Fruit fly (Drosophila melanogaster) whole organism, embryonic: ENCODE results near the gene Mst98Ca.

Source experiments
- Aef1 ChIP-seq: fragments of 200-800 bp; sonication (Bioruptor generic); IDR thresholded peaks from 3 replicates; pipeline ENCODE4 v1.3.6; 2022; ENCODE audit warnings: missing biosample characterization, missing genetic modification characterization
- Atf-2 ChIP-seq: fragments of 200-800 bp; sonication (Bioruptor generic); optimal IDR thresholded peaks from 2 replicates; lab custom pipeline; 2016; ENCODE audit warnings: missing biosample characterization, missing genetic modification characterization
- B-H2 ChIP-seq: fragments of 200-800 bp; sonication (Bioruptor generic); optimal IDR thresholded peaks from 2 replicates; lab custom pipeline; 2018; ENCODE audit warnings: missing biosample characterization, mild to moderate bottlenecking, missing genetic modification characterization
- CG10959 ChIP-seq: fragments of 200-800 bp; sonication (Bioruptor generic); IDR thresholded peaks from 2 replicates; pipeline ENCODE4 v1.3.6; 2022; ENCODE audit warnings: missing biosample characterization, missing genetic modification characterization
- CG11085 ChIP-seq: fragments of 200-800 bp; sonication (Bioruptor generic); IDR thresholded peaks from 2 replicates; pipeline ENCODE4 v1.3.6; 2022; ENCODE audit warnings: missing biosample characterization, missing genetic modification characterization
- CG12299 ChIP-seq: fragments of 200-800 bp; sonication (Bioruptor generic); optimal IDR thresholded peaks from 2 replicates; lab custom pipeline; 2018; ENCODE audit warnings: missing biosample characterization, mild to moderate bottlenecking, missing genetic modification characterization
- CG1603 ChIP-seq: fragments of 200-800 bp; sonication (Bioruptor generic); optimal IDR thresholded peaks from 2 replicates; lab custom pipeline; 2019; ENCODE audit warnings: missing biosample characterization, mild to moderate bottlenecking, missing genetic modification characterization, moderate library complexity
- CG2120 ChIP-seq: fragments of 200-800 bp; sonication (Bioruptor generic); optimal IDR thresholded peaks from 3 replicates; lab custom pipeline; 2016; ENCODE audit warnings: missing biosample characterization, missing genetic modification characterization
- CG2129 ChIP-seq: fragments of 200-800 bp; sonication (Bioruptor generic); IDR thresholded peaks from 2 replicates; pipeline ENCODE4 v1.3.6; 2022; ENCODE audit warnings: missing biosample characterization, missing genetic modification characterization; ENCODE audit not compliant: partially characterized antibody
- CG2712 ChIP-seq: fragments of 200-800 bp; optimal IDR thresholded peaks from 3 replicates; lab custom pipeline; 2019; ENCODE audit warnings: missing biosample characterization, mild to moderate bottlenecking, missing genetic modification characterization, moderate library complexity
- CG32532 ChIP-seq: fragments of 200-800 bp; sonication (Bioruptor generic); IDR thresholded peaks from 2 replicates; pipeline ENCODE4 v1.3.6; 2022; ENCODE audit warnings: missing biosample characterization, missing genetic modification characterization
- CG34376 ChIP-seq: fragments of 200-800 bp; sonication (Bioruptor generic); optimal IDR thresholded peaks from 2 replicates; lab custom pipeline; 2018; ENCODE audit warnings: missing biosample characterization, mild to moderate bottlenecking, missing genetic modification characterization
- CG3838 ChIP-seq: fragments of 200-800 bp; sonication (Bioruptor generic); optimal IDR thresholded peaks from 3 replicates; lab custom pipeline; 2016; ENCODE audit warnings: missing biosample characterization, missing genetic modification characterization
- CG4424 ChIP-seq: fragments of 200-800 bp; sonication (Bioruptor generic); optimal IDR thresholded peaks from 3 replicates; lab custom pipeline; 2016; ENCODE audit warnings: missing biosample characterization, missing genetic modification characterization
- CG6765 ChIP-seq: fragments of 200-800 bp; sonication (Bioruptor generic); optimal IDR thresholded peaks from 3 replicates; lab custom pipeline; 2017; ENCODE audit warnings: missing biosample characterization, mild to moderate bottlenecking, missing genetic modification characterization
- CG7271 ChIP-seq: fragments of 200-800 bp; sonication (Bioruptor generic); optimal IDR thresholded peaks from 2 replicates; lab custom pipeline; 2018; ENCODE audit warnings: missing biosample characterization, mild to moderate bottlenecking, missing genetic modification characterization, moderate library complexity
- CG7745 ChIP-seq: fragments of 200-800 bp; sonication (Bioruptor generic); optimal IDR thresholded peaks from 2 replicates; lab custom pipeline; 2018; ENCODE audit warnings: missing biosample characterization, mild to moderate bottlenecking, missing genetic modification characterization, moderate library complexity
- CG7786 ChIP-seq: fragments of 200-800 bp; sonication (Bioruptor generic); optimal IDR thresholded peaks from 2 replicates; lab custom pipeline; 2016; ENCODE audit warnings: missing biosample characterization, missing genetic modification characterization
- CG8089 ChIP-seq: fragments of 200-800 bp; sonication (Bioruptor generic); optimal IDR thresholded peaks from 3 replicates; lab custom pipeline; 2016; ENCODE audit warnings: missing biosample characterization, missing genetic modification characterization
- D19A ChIP-seq: fragments of 200-800 bp; optimal IDR thresholded peaks from 3 replicates; lab custom pipeline; 2019; ENCODE audit warnings: missing biosample characterization, mild to moderate bottlenecking, missing genetic modification characterization, moderate library complexity
- Dad ChIP-seq: fragments of 200-800 bp; sonication (Bioruptor generic); optimal IDR thresholded peaks from 3 replicates; lab custom pipeline; 2016; ENCODE audit warnings: missing biosample characterization, missing genetic modification characterization
- Dfd ChIP-seq, 2 experiments: fragments of >200 bp; optimal IDR thresholded peaks; 2 replicates each; lab custom pipeline; 2017; ENCODE audit warnings: missing biosample characterization in 2 of 2, missing genetic modification characterization in 2 of 2
- Ets97D ChIP-seq: fragments of 200-800 bp; sonication (Bioruptor generic); optimal IDR thresholded peaks from 3 replicates; lab custom pipeline; 2016; ENCODE audit warnings: missing biosample characterization, missing genetic modification characterization
- Fer1 ChIP-seq: fragments of 200-800 bp; sonication (Bioruptor generic); optimal IDR thresholded peaks from 2 replicates; lab custom pipeline; 2017; ENCODE audit warnings: missing biosample characterization, mild to moderate bottlenecking, missing genetic modification characterization
- Fer3 ChIP-seq: fragments of 200-800 bp; sonication (Bioruptor generic); optimal IDR thresholded peaks from 2 replicates; lab custom pipeline; 2018; ENCODE audit warnings: missing biosample characterization, mild to moderate bottlenecking, missing genetic modification characterization, moderate library complexity
- HLHmδ ChIP-seq: fragments of 200-800 bp; sonication (Bioruptor generic); optimal IDR thresholded peaks from 2 replicates; lab custom pipeline; 2018; ENCODE audit warnings: missing biosample characterization, mild to moderate bottlenecking, missing genetic modification characterization, moderate library complexity
- Kr ChIP-seq: fragments of 200-800 bp; sonication (Bioruptor generic); optimal IDR thresholded peaks from 2 replicates; lab custom pipeline; 2017; ENCODE audit warnings: missing biosample characterization, mild to moderate bottlenecking, missing genetic modification characterization
- Sry-β ChIP-seq: fragments of 200-800 bp; sonication (Bioruptor generic); optimal IDR thresholded peaks from 2 replicates; lab custom pipeline; 2018; ENCODE audit warnings: missing biosample characterization, mild to moderate bottlenecking, missing genetic modification characterization, moderate library complexity
- Vsx1 ChIP-seq: fragments of 200-800 bp; sonication (Bioruptor generic); optimal IDR thresholded peaks from 2 replicates; lab custom pipeline; 2017; ENCODE audit warnings: missing biosample characterization, mild to moderate bottlenecking, missing genetic modification characterization, missing genetic modification reagents
- Xbp1 ChIP-seq: fragments of 200-800 bp; sonication (Bioruptor generic); optimal IDR thresholded peaks from 3 replicates; lab custom pipeline; 2016; ENCODE audit warnings: missing biosample characterization, mild to moderate bottlenecking, missing genetic modification characterization
- bowl ChIP-seq: fragments of 200-800 bp; sonication (Bioruptor generic); IDR thresholded peaks from 2 replicates; pipeline ENCODE4 v1.3.6; 2022; ENCODE audit warnings: missing biosample characterization, missing genetic modification characterization
- br ChIP-seq: fragments of >200 bp; optimal IDR thresholded peaks from 2 replicates; lab custom pipeline; 2017
- ci ChIP-seq: fragments of 200-800 bp; sonication (Bioruptor generic); IDR thresholded peaks from 3 replicates; pipeline ENCODE4 v1.3.6; 2022; ENCODE audit warnings: missing biosample characterization, missing genetic modification characterization
- dati ChIP-seq: fragments of 200-800 bp; sonication (Bioruptor generic); IDR thresholded peaks from 2 replicates; pipeline ENCODE4 v1.3.6; 2022; ENCODE audit warnings: missing biosample characterization, missing genetic modification characterization
- ewg ChIP-seq: fragments of 200-800 bp; sonication (Bioruptor generic); optimal IDR thresholded peaks from 3 replicates; lab custom pipeline; 2017; ENCODE audit warnings: mild to moderate bottlenecking, missing biosample characterization, missing genetic modification reagents, missing genetic modification characterization
- jing ChIP-seq: fragments of 200-800 bp; sonication (Bioruptor generic); optimal IDR thresholded peaks from 2 replicates; lab custom pipeline; 2018; ENCODE audit warnings: missing biosample characterization, mild to moderate bottlenecking, missing genetic modification characterization
- lab ChIP-seq: fragments of 200-800 bp; sonication (Bioruptor generic); optimal IDR thresholded peaks from 3 replicates; lab custom pipeline; 2017; ENCODE audit warnings: missing biosample characterization, missing genetic modification characterization, mild to moderate bottlenecking, moderate library complexity, missing genetic modification reagents
- lmd ChIP-seq: fragments of 200-800 bp; sonication (Bioruptor generic); IDR thresholded peaks from 2 replicates; pipeline ENCODE4 v1.3.6; 2022; ENCODE audit warnings: missing biosample characterization, missing genetic modification characterization
- lov ChIP-seq, 2 experiments: fragments of 200-800 bp in 1 of 2; fragments of >200 bp in 1 of 2; sonication (Bioruptor generic) in 1 of 2; IDR thresholded peaks in 1 of 2; optimal IDR thresholded peaks in 1 of 2; 2 replicates in 1 of 2; 3 replicates in 1 of 2; pipeline versions ENCODE4 v1.3.6 to Lab custom; 2017 to 2022; ENCODE audit warnings: missing biosample characterization in 1 of 2, missing genetic modification characterization in 1 of 2
- nerfin-2 ChIP-seq: fragments of 200-800 bp; sonication (Bioruptor generic); IDR thresholded peaks from 2 replicates; pipeline ENCODE4 v1.3.6; 2022; ENCODE audit warnings: missing biosample characterization, missing genetic modification characterization; ENCODE audit not compliant: partially characterized antibody
- nmo ChIP-seq: fragments of 200-800 bp; sonication (Bioruptor generic); optimal IDR thresholded peaks from 2 replicates; lab custom pipeline; 2018; ENCODE audit warnings: missing biosample characterization, mild to moderate bottlenecking, missing genetic modification characterization, moderate library complexity
- oc ChIP-seq: fragments of 200-800 bp; sonication (Bioruptor generic); optimal IDR thresholded peaks from 2 replicates; lab custom pipeline; 2018; ENCODE audit warnings: missing biosample characterization, mild to moderate bottlenecking, missing genetic modification characterization, moderate library complexity
- row ChIP-seq: fragments of 200-800 bp; sonication (Bioruptor generic); IDR thresholded peaks from 3 replicates; pipeline ENCODE4 v1.3.6; 2022; ENCODE audit warnings: missing biosample characterization, missing genetic modification characterization
- sens ChIP-seq: fragments of 200-800 bp; sonication (Bioruptor generic); peaks from one replicate; lab custom pipeline; 2016; ENCODE audit warnings: missing biosample characterization, missing genetic modification characterization
- seq ChIP-seq: fragments of 200-800 bp; sonication (Bioruptor generic); IDR thresholded peaks from 2 replicates; pipeline ENCODE4 v1.3.6; 2022; ENCODE audit warnings: missing biosample characterization, missing genetic modification characterization
- slou ChIP-seq: fragments of 200-800 bp; sonication (Bioruptor generic); optimal IDR thresholded peaks from 3 replicates; lab custom pipeline; 2016; ENCODE audit warnings: missing biosample characterization, missing genetic modification characterization
- sna ChIP-seq: fragments of 200-800 bp; sonication (Bioruptor generic); IDR thresholded peaks from 2 replicates; pipeline ENCODE4 v1.3.6; 2022; ENCODE audit warnings: missing biosample characterization, missing genetic modification characterization; ENCODE audit not compliant: partially characterized antibody
- ssp ChIP-seq: fragments of 200-800 bp; sonication (Bioruptor generic); IDR thresholded peaks from 2 replicates; pipeline ENCODE4 v1.3.6; 2022; ENCODE audit warnings: missing biosample characterization, missing genetic modification characterization
- tio ChIP-seq: fragments of 200-800 bp; sonication (Bioruptor generic); optimal IDR thresholded peaks from 2 replicates; lab custom pipeline; 2017; ENCODE audit warnings: missing biosample characterization, missing genetic modification characterization, inconsistent platforms

Mst98Ca gene

DNA sequence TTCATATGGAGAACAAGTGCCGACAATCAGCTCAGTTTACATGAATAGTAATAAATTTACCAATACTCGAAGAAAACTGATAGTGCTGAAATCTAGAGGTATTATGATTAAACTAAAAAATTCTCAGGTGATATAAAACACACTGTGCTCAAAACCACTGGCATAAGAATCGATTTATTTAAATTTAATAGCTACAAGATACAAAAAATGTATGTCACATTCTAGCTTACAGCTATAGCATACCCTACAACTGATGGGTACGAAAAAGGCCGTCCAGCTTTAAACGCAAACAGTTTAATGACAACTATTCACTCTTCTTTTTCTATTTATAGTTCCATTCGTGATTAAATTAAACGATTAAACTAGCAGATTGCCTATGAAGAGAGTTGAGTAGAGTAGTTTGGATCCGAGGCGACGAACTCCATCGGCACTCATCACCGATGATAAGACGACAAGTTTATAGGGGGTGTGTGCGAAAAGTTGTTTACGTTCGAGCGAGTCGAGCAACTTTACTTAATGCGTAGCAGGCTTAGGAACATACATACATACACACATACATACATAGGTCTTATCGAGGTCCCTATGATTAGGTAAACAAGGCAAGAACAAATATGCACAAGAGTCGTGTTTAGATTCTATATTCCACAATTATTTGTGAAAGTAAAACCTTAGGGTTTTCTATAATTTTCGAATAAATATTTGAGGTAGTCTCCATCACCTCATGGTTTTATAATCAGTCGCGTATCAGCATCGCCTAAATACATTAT, 37.8 kb downstream of the Mst98Ca start (continued):
- TF ChIP-seq slou (GFP tag; lab: Kevin White, UChicago), result peak; percentile 52
- no peak for TF ChIP-seq nerfin-2
- peak; percentile 32; the same call in 1 of the 2 replicates for TF ChIP-seq bowl (GFP tag; lab: Robert Waterston, UW)
- TF ChIP-seq CG10959, result peak; percentile 81
- peak; percentile 34 for TF ChIP-seq Dad (GFP tag; lab: Kevin White, UChicago)
- peak; percentile 83 for TF ChIP-seq CG3838 (GFP tag; lab: Kevin White, UChicago)
- peak; percentile 67 for TF ChIP-seq Xbp1
- TF ChIP-seq CG7271 (tag; lab: Kevin White, UChicago), result peak; percentile 79
- peak; percentile 68 for TF ChIP-seq CG34376
- TF ChIP-seq Fer3, result peak; percentile 73
- peak; percentile 60 for TF ChIP-seq Atf-2 (GFP tag; lab: Kevin White, UChicago)
- TF ChIP-seq oc (tag; lab: Kevin White, UChicago), result peak; percentile 85
- no peak for TF ChIP-seq jing (GFP tag; lab: Kevin White, UChicago)
- TF ChIP-seq seq (GFP tag; lab: Robert Waterston, UW), result peak; percentile 43; the same call in 1 of the 2 replicates
- TF ChIP-seq Sry-β (GFP tag; lab: Kevin White, UChicago), result peak; percentile 35
- peak; percentile 69 for TF ChIP-seq CG11085
- TF ChIP-seq Vsx1 (GFP tag; lab: Kevin White, UChicago), result peak; percentile 75
- TF ChIP-seq CG1603 (tag; lab: Kevin White, UChicago), result peak; percentile 66
- no peak for TF ChIP-seq sna
- TF ChIP-seq Kr (GFP tag; lab: Kevin White, UChicago), result peak; percentile 89
- TF ChIP-seq Ets97D (GFP tag; lab: Kevin White, UChicago), result no peak
- no peak for TF ChIP-seq Dfd (GFP tag; optimal IDR thresholded peaks at IDR 0.05; lab: Kevin White, UChicago)
- TF ChIP-seq CG32532 (GFP tag; lab: Robert Waterston, UW), result peak; percentile 90
- TF ChIP-seq lov (optimal IDR thresholded peaks at IDR 0.05; lab: Kevin White, UChicago), result no peak
- peak; percentile 87 for TF ChIP-seq lov (GFP tag; IDR thresholded peaks at IDR 0.05; lab: Robert Waterston, UW)
- peak; percentile 78 for TF ChIP-seq lab (GFP tag; lab: Kevin White, UChicago)
- peak; percentile 61 for TF ChIP-seq CG7745
- peak; percentile 41 for TF ChIP-seq CG6765 (GFP tag; lab: Kevin White, UChicago)
- TF ChIP-seq ewg (GFP tag; lab: Kevin White, UChicago), result peak; percentile 34
- TF ChIP-seq CG4424 (GFP tag; lab: Kevin White, UChicago), result peak; percentile 54
- peak; percentile 90 for TF ChIP-seq ci (GFP tag; lab: Robert Waterston, UW)
- peak; percentile 98 for TF ChIP-seq sens (GFP tag; lab: Kevin White, UChicago)
- TF ChIP-seq dati, result peak; percentile 73
- TF ChIP-seq tio (GFP tag; lab: Kevin White, UChicago), result peak; percentile 49
- no peak for TF ChIP-seq CG12299 (tag; lab: Kevin White, UChicago)
- TF ChIP-seq CG7786 (GFP tag; lab: Kevin White, UChicago), result peak; percentile 47
- peak; percentile 92 for TF ChIP-seq CG2120 (GFP tag; lab: Kevin White, UChicago)
- TF ChIP-seq ssp (GFP tag; lab: Robert Waterston, UW), result peak; percentile 15; the same call in 1 of the 2 replicates
- TF ChIP-seq row, result peak; percentile 89
- peak; percentile 49 for TF ChIP-seq B-H2
- peak; percentile 52 for TF ChIP-seq CG2712 (tag; lab: Kevin White, UChicago)
- peak; percentile 42 for TF ChIP-seq HLHmδ (GFP tag; lab: Kevin White, UChicago)
- peak; percentile 66 for TF ChIP-seq Aef1 (GFP tag; lab: Robert Waterston, UW)
- TF ChIP-seq nmo (GFP tag; lab: Kevin White, UChicago), result peak; percentile 36
- peak; percentile 63 for TF ChIP-seq Fer1 (GFP tag; lab: Kevin White, UChicago)
- TF ChIP-seq D19A (tag; lab: Kevin White, UChicago), result peak; percentile 20
- no peak for TF ChIP-seq CG2129 (GFP tag; lab: Robert Waterston, UW)
- peak; percentile 76 for TF ChIP-seq lmd (GFP tag; lab: Robert Waterston, UW)
- TF ChIP-seq br (lab: Kevin White, UChicago), result no peak
- TF ChIP-seq CG8089, result peak; percentile 74
